Fruit fly (Drosophila melanogaster): Measurements from ENCODE around the gene okr.

okr gene

dm6 chr2L:2957547-2958174 lies 34.9 kb downstream of the okr start (continued):
- TF ChIP-seq CG10209 (GFP tag; optimal IDR thresholded peaks at IDR 0.05) (peak; percentile 22), tx (GFP tag; optimal IDR thresholded peaks at IDR 0.05) (no peak), inv (GFP tag; IDR thresholded peaks at IDR 0.05; ENCODE audit: partially characterized antibody) (no peak), chm (GFP tag; IDR thresholded peaks at IDR 0.05) (no peak), Bteb2 (GFP tag; optimal IDR thresholded peaks at IDR 0.05) (no peak), Hsf (GFP tag; optimal IDR thresholded peaks at IDR 0.05) (peak; percentile 41), zen2 (GFP tag; IDR thresholded peaks at IDR 0.05; ENCODE audit: partially characterized antibody) (no peak), disco-r (GFP tag; optimal IDR thresholded peaks at IDR 0.05) (no peak), seq (GFP tag; IDR thresholded peaks at IDR 0.05) (no peak; the same call in 1 of the 2 replicates), CG8281 (tag; optimal IDR thresholded peaks at IDR 0.05) (peak; percentile 12), CG2678 (tag; optimal IDR thresholded peaks at IDR 0.05) (no peak), CG1603 (tag; optimal IDR thresholded peaks at IDR 0.05) (no peak), sob (GFP tag; IDR thresholded peaks at IDR 0.05) (no peak), CG9727 (GFP tag; optimal IDR thresholded peaks at IDR 0.05) (peak; percentile 36), CG10274 (GFP tag; optimal IDR thresholded peaks at IDR 0.05) (no peak), Hr39 (optimal IDR thresholded peaks at IDR 0.05) (no peak), NK7.1 (GFP tag; optimal IDR thresholded peaks at IDR 0.05) (no peak), chinmo (GFP tag; IDR thresholded peaks at IDR 0.05; ENCODE audit: partially characterized antibody) (no peak), CG15479 (GFP tag; optimal IDR thresholded peaks at IDR 0.05) (no peak), pnt (GFP tag; optimal IDR thresholded peaks at IDR 0.05) (peak; percentile 44), pita (GFP tag; optimal IDR thresholded peaks at IDR 0.05) (no peak), CG6654 (GFP tag; optimal IDR thresholded peaks at IDR 0.05) (no peak), aop (GFP tag; IDR thresholded peaks at IDR 0.05) (no peak), bowl (GFP tag; IDR thresholded peaks at IDR 0.05) (no peak), emc (GFP tag; optimal IDR thresholded peaks at IDR 0.05) (no peak), amos (GFP tag; IDR thresholded peaks at IDR 0.05; ENCODE audit: partially characterized antibody) (no peak), Scr (GFP tag; IDR thresholded peaks at IDR 0.05; ENCODE audit: partially characterized antibody) (no peak), CG7357 (GFP tag; IDR thresholded peaks at IDR 0.05) (peak; percentile 28; the same call in 1 of the 3 replicates), so (GFP tag; IDR thresholded peaks at IDR 0.05) (no peak; the same call in 2 of the 3 replicates), CG3995 (GFP tag; optimal IDR thresholded peaks at IDR 0.05) (no peak), CG5245 (GFP tag; optimal IDR thresholded peaks at IDR 0.05) (peak; percentile 13), GATAe (GFP tag; conservative IDR thresholded peaks at IDR 0.05) (no peak), CG34422 (GFP tag; IDR thresholded peaks at IDR 0.05) (0 out of 3 replicates have a peak, but pooled peaks have one; percentile 18), klu (GFP tag; IDR thresholded peaks at IDR 0.05) (no peak), CG10267 (tag; optimal IDR thresholded peaks at IDR 0.05) (peak; percentile 47), Mrtf (GFP tag; IDR thresholded peaks at IDR 0.05) (no peak), caup (GFP tag; optimal IDR thresholded peaks at IDR 0.05; ENCODE audit: severe bottlenecking) (no peak), Dp (GFP tag; optimal IDR thresholded peaks at IDR 0.05) (no peak), CG12071 (GFP tag; optimal IDR thresholded peaks at IDR 0.05) (no peak), hbn (GFP tag; IDR thresholded peaks at IDR 0.05; ENCODE audit: partially characterized antibody) (no peak), Nf-YC (tag; optimal IDR thresholded peaks at IDR 0.05) (no peak), Fer2 (tag; optimal IDR thresholded peaks at IDR 0.05) (no peak), CG2712 (tag; optimal IDR thresholded peaks at IDR 0.05) (peak; percentile 70), grn (GFP tag; optimal IDR thresholded peaks at IDR 0.05) (no peak), Atf-2 (GFP tag; optimal IDR thresholded peaks at IDR 0.05) (no peak), Neu2 (GFP tag; optimal IDR thresholded peaks at IDR 0.05; ENCODE audit: borderline replicate concordance) (no peak), HLH54F (GFP tag; optimal IDR thresholded peaks at IDR 0.05) (no peak), dysf (GFP tag; IDR thresholded peaks at IDR 0.05) (peak; percentile 67; the same call in 2 of the 3 replicates), ssp (GFP tag; IDR thresholded peaks at IDR 0.05) (peak; percentile 38; the same call in 1 of the 2 replicates), z (GFP tag; IDR thresholded peaks at IDR 0.05) (no peak), CG2199 (GFP tag; IDR thresholded peaks at IDR 0.05) (no peak)
